Worm (Caenorhabditis elegans) whole organism, early embryonic: ENCODE data around the gene uvs-1.

Experiments used
- ama-1 ChIP-seq: fragments of 150-350 bp; optimal IDR thresholded peaks from 2 replicates; lab custom pipeline; 2014
- hmg-4 ChIP-seq: fragments of 200-800 bp; sonication (Bioruptor generic); optimal IDR thresholded peaks from 2 replicates; lab custom pipeline; 2018; ENCODE audit warnings: mild to moderate bottlenecking, missing genetic modification characterization, missing compliant biosample characterization

ce11 chrV:7836911-7837310 is 32.9 kb upstream of the uvs-1 start, which contains the start of gene txt-5:
- no peak for TF ChIP-seq ama-1 (lab: Kevin White, UChicago)
- no peak for TF ChIP-seq hmg-4
